Worm (Caenorhabditis elegans) whole organism, L4 larva: ENCODE measurements around the gene mtx-2.

Experiments
- Y75B8A.6 ChIP-seq: fragments of 200-800 bp; sonication (Bioruptor generic); IDR thresholded peaks from 2 replicates; pipeline ENCODE4 v1.3.6; 2022; ENCODE audit warnings: missing genetic modification reagents, missing genetic modification characterization, missing compliant biosample characterization
- ama-1 ChIP-seq: fragments of 150-350 bp; optimal IDR thresholded peaks from 2 replicates; lab custom pipeline; 2014; ENCODE audit warnings: inconsistent platforms, mixed read lengths
- daf-19 ChIP-seq: fragments of 200-800 bp; sonication (Bioruptor generic); conservative IDR thresholded peaks from 2 replicates; pipeline ENCODE4 v1.3.6; 2022; ENCODE audit warnings: missing genetic modification characterization, missing compliant biosample characterization
- dmd-9 ChIP-seq: fragments of 200-800 bp; sonication (Bioruptor generic); IDR thresholded peaks from 2 replicates; pipeline ENCODE4 v1.3.6; 2022; ENCODE audit warnings: missing genetic modification reagents, missing genetic modification characterization, missing compliant biosample characterization
- dpl-1 ChIP-seq: fragments of 150-350 bp; optimal IDR thresholded peaks from 2 replicates; lab custom pipeline; 2014; ENCODE audit warnings: missing biosample characterization, missing genetic modification reagents, missing genetic modification characterization
- lin-39 ChIP-seq: fragments of 150-350 bp; optimal IDR thresholded peaks from 2 replicates; lab custom pipeline; 2014; ENCODE audit warnings: missing biosample characterization, missing genetic modification reagents, missing genetic modification characterization
- mep-1 ChIP-seq: fragments of 150-350 bp; sonication (generic microtip); optimal IDR thresholded peaks from 3 replicates; lab custom pipeline; 2014; ENCODE audit warnings: missing biosample characterization, missing genetic modification characterization
- nhr-237 ChIP-seq: sonication (generic microtip); optimal IDR thresholded peaks from 2 replicates; lab custom pipeline; 2017; ENCODE audit warnings: missing biosample characterization, missing genetic modification characterization
- nhr-6 ChIP-seq: fragments of 150-350 bp; optimal IDR thresholded peaks from 2 replicates; lab custom pipeline; 2014; ENCODE audit warnings: missing biosample characterization, missing genetic modification characterization
- nhr-76 ChIP-seq: fragments of 150-350 bp; optimal IDR thresholded peaks from 2 replicates; lab custom pipeline; 2014; ENCODE audit warnings: missing biosample characterization, missing genetic modification characterization
- nhr-77 ChIP-seq: fragments of 150-350 bp; optimal IDR thresholded peaks from 2 replicates; lab custom pipeline; 2014; ENCODE audit warnings: missing biosample characterization, missing genetic modification characterization
- pha-4 ChIP-seq, 2 experiments: fragments of 150-350 bp in 1 of 2; fragments of 200-800 bp in 1 of 2; sonication (Bioruptor generic) in 1 of 2; IDR thresholded peaks in 1 of 2; optimal IDR thresholded peaks in 1 of 2; 2 replicates each; pipeline versions ENCODE4 v1.3.6 to Lab custom; 2014 to 2022; ENCODE audit warnings: missing genetic modification characterization in 2 of 2, missing genetic modification reagents in 2 of 2, missing biosample characterization in 1 of 2, missing compliant biosample characterization in 1 of 2
- snpc-4 ChIP-seq: fragments of 150-350 bp; optimal IDR thresholded peaks from 2 replicates; lab custom pipeline; 2014; ENCODE audit warnings: missing biosample characterization, missing genetic modification characterization
- unc-62 ChIP-seq, 3 experiments: fragments of 150-350 bp in 1 of 3; sonication (generic microtip); optimal IDR thresholded peaks in 2 of 3; peaks in 1 of 3; 1 replicate in 1 of 3; 2 replicates in 2 of 3; lab custom pipeline; 2014 to 2017; ENCODE audit warnings: missing biosample characterization in 3 of 3, missing genetic modification characterization in 3 of 3, missing genetic modification reagents in 3 of 3, missing genotype in 1 of 3

DNA sequence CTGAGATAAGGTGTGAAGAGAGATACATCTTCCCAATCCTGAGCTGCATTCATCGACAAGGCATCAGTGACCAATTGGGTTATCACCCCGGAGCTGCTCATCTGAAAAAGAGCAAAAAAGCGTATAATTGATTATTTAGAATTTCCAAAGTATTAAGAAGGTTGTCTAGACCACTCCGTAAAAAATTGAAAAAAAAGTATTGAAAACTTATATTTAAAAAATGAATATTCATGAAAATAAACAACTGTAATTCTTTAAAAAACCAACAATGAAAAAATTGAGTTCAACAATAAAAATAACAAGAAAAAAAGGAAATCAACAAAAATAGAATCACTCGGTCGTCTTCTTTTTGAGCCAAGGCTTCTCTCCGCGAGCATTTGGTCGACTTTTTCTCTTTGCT, at the start of gene mtx-2:
- no peak for TF ChIP-seq unc-62 (GFP tag; optimal IDR thresholded peaks at IDR 0.05 in 1 of 2; lab: Kevin White, UChicago)
- TF ChIP-seq unc-62 (tag; optimal IDR thresholded peaks at IDR 0.05; lab: Kevin White, UChicago) = no peak
- TF ChIP-seq nhr-77 = no peak
- TF ChIP-seq snpc-4 (tag; lab: Kevin White, UChicago) = no peak
- TF ChIP-seq dpl-1 (GFP tag; lab: Kevin White, UChicago) = no peak
- TF ChIP-seq nhr-76 = no peak
- no peak for TF ChIP-seq nhr-237 (tag; lab: Kevin White, UChicago)
- TF ChIP-seq daf-19 (GFP tag; lab: Robert Waterston, UW) = no peak
- no peak for TF ChIP-seq nhr-6 (tag; lab: Kevin White, UChicago)
- no peak for TF ChIP-seq ama-1 (lab: Kevin White, UChicago)
- no peak for TF ChIP-seq lin-39 (tag; lab: Kevin White, UChicago)
- no peak for TF ChIP-seq Y75B8A.6
- TF ChIP-seq mep-1 (tag; lab: Kevin White, UChicago) = no peak
- no peak for TF ChIP-seq dmd-9 (GFP tag; lab: Robert Waterston, UW)
- no peak for TF ChIP-seq pha-4 (GFP tag; IDR thresholded peaks at IDR 0.05; lab: Robert Waterston, UW)
- TF ChIP-seq pha-4 (tag; optimal IDR thresholded peaks at IDR 0.05; lab: Kevin White, UChicago) = no peak
